Worm (Caenorhabditis elegans) whole organism, L3 larva: ENCODE measurements around the gene ZK892.3.

Experiments used
- R02D3.7 ChIP-seq: fragments of 150-350 bp; optimal IDR thresholded peaks from 2 replicates; lab custom pipeline; 2014; ENCODE audit warnings: missing biosample characterization, missing genetic modification characterization
- ZK546.5 ChIP-seq: sonication (generic microtip); optimal IDR thresholded peaks from 2 replicates; lab custom pipeline; 2017; ENCODE audit warnings: missing biosample characterization, missing genetic modification characterization
- aly-2 ChIP-seq: fragments of 150-350 bp; optimal IDR thresholded peaks from 2 replicates; lab custom pipeline; 2014; ENCODE audit warnings: missing biosample characterization, missing genetic modification characterization
- ama-1 ChIP-seq: fragments of 150-350 bp; optimal IDR thresholded peaks from 2 replicates; lab custom pipeline; 2018
- ceh-28 ChIP-seq: fragments of 150-350 bp; optimal IDR thresholded peaks from 2 replicates; lab custom pipeline; 2014; ENCODE audit warnings: missing biosample characterization, missing genetic modification reagents, missing genetic modification characterization
- ceh-82 ChIP-seq: fragments of 150-350 bp; optimal IDR thresholded peaks from 2 replicates; lab custom pipeline; 2014; ENCODE audit warnings: missing biosample characterization, missing genetic modification characterization
- ceh-9 ChIP-seq: sonication (generic microtip); optimal IDR thresholded peaks from 2 replicates; lab custom pipeline; 2018; ENCODE audit warnings: missing biosample characterization, missing genetic modification characterization
- egl-27 ChIP-seq: sonication (generic microtip); optimal IDR thresholded peaks from 4 replicates; lab custom pipeline; 2017; ENCODE audit warnings: missing biosample characterization, missing genetic modification reagents, missing genetic modification characterization
- egl-5 ChIP-seq: fragments of 150-350 bp; optimal IDR thresholded peaks from 2 replicates; lab custom pipeline; 2017; ENCODE audit warnings: missing biosample characterization, missing genetic modification reagents, missing genetic modification characterization, inconsistent platforms
- elt-1 ChIP-seq: fragments of 150-350 bp; optimal IDR thresholded peaks from 2 replicates; lab custom pipeline; 2014; ENCODE audit warnings: missing biosample characterization, missing genetic modification characterization
- elt-2 ChIP-seq: sonication (generic microtip); optimal IDR thresholded peaks from 2 replicates; lab custom pipeline; 2016; ENCODE audit warnings: missing genetic modification reagents, mild to moderate bottlenecking, missing genetic modification characterization, missing compliant biosample characterization
- elt-3 ChIP-seq, 3 experiments: fragments of 150-350 bp in 1 of 3; sonication (generic microtip) in 2 of 3; optimal IDR thresholded peaks; 2 replicates in 2 of 3; 4 replicates in 1 of 3; lab custom pipeline; 2014 to 2017; ENCODE audit warnings: missing biosample characterization in 3 of 3, missing genetic modification characterization in 3 of 3
- fkh-2 ChIP-seq: fragments of 150-350 bp; optimal IDR thresholded peaks from 2 replicates; lab custom pipeline; 2014; ENCODE audit warnings: missing biosample characterization, missing genetic modification reagents, missing genetic modification characterization
- hmg-11 ChIP-seq: sonication (generic microtip); optimal IDR thresholded peaks from 2 replicates; lab custom pipeline; 2016; ENCODE audit warnings: missing genetic modification characterization, missing compliant biosample characterization
- jun-1 ChIP-seq: fragments of 150-350 bp; optimal IDR thresholded peaks from 2 replicates; lab custom pipeline; 2014; ENCODE audit warnings: missing biosample characterization, missing genetic modification reagents, missing genetic modification characterization
- lin-15B ChIP-seq: fragments of 150-350 bp; optimal IDR thresholded peaks from 2 replicates; lab custom pipeline; 2014; ENCODE audit warnings: missing biosample characterization, missing genetic modification characterization
- lin-39 ChIP-seq: fragments of 150-350 bp; optimal IDR thresholded peaks from 2 replicates; lab custom pipeline; 2018; ENCODE audit warnings: missing biosample characterization, missing genetic modification reagents, missing genetic modification characterization
- lsy-12 ChIP-seq: sonication (generic microtip); optimal IDR thresholded peaks from 2 replicates; lab custom pipeline; 2016; ENCODE audit warnings: mild to moderate bottlenecking, missing genetic modification characterization, missing compliant biosample characterization
- mdl-1 ChIP-seq: fragments of 150-350 bp; optimal IDR thresholded peaks from 2 replicates; lab custom pipeline; 2014; ENCODE audit warnings: missing biosample characterization, missing genetic modification characterization
- mml-1 ChIP-seq: fragments of 150-350 bp; sonication (generic microtip); optimal IDR thresholded peaks from 3 replicates; lab custom pipeline; 2014; ENCODE audit warnings: missing biosample characterization, missing genetic modification characterization
- nfya-1 ChIP-seq: sonication (generic microtip); optimal IDR thresholded peaks from 2 replicates; lab custom pipeline; 2017; ENCODE audit warnings: missing genetic modification characterization, mild to moderate bottlenecking, missing compliant biosample characterization, antibody characterized with exemption, moderate library complexity; ENCODE audit not compliant: insufficient read depth
- nhr-11 ChIP-seq: fragments of 150-350 bp; optimal IDR thresholded peaks from 2 replicates; lab custom pipeline; 2014; ENCODE audit warnings: missing biosample characterization, missing genetic modification characterization
- nhr-12 ChIP-seq: fragments of 150-350 bp; optimal IDR thresholded peaks from 2 replicates; lab custom pipeline; 2014; ENCODE audit warnings: missing biosample characterization, missing genetic modification characterization
- nhr-23 ChIP-seq: fragments of 150-350 bp; optimal IDR thresholded peaks from 2 replicates; lab custom pipeline; 2014; ENCODE audit warnings: missing biosample characterization, missing genetic modification reagents, missing genetic modification characterization
- nhr-237 ChIP-seq: fragments of 150-350 bp; optimal IDR thresholded peaks from 2 replicates; lab custom pipeline; 2014; ENCODE audit warnings: missing biosample characterization, missing genetic modification characterization
- nhr-25 ChIP-seq: sonication (generic microtip); optimal IDR thresholded peaks from 2 replicates; lab custom pipeline; 2017; ENCODE audit warnings: missing biosample characterization, missing genetic modification characterization
- nhr-28 ChIP-seq: fragments of 150-350 bp; optimal IDR thresholded peaks from 2 replicates; lab custom pipeline; 2014; ENCODE audit warnings: missing biosample characterization, missing genetic modification characterization
- nhr-43 ChIP-seq: sonication (generic microtip); optimal IDR thresholded peaks from 2 replicates; lab custom pipeline; 2016; ENCODE audit warnings: mild to moderate bottlenecking, missing genetic modification characterization, missing compliant biosample characterization; ENCODE audit not compliant: poor library complexity, severe bottlenecking
- nhr-67 ChIP-seq: fragments of 150-350 bp; optimal IDR thresholded peaks from 2 replicates; lab custom pipeline; 2014; ENCODE audit warnings: missing biosample characterization, missing genetic modification characterization
- nhr-76 ChIP-seq: fragments of 150-350 bp; sonication (generic microtip); optimal IDR thresholded peaks from 5 replicates; lab custom pipeline; 2014; ENCODE audit warnings: missing biosample characterization, missing genetic modification characterization
- nhr-77 ChIP-seq: fragments of 150-350 bp; optimal IDR thresholded peaks from 2 replicates; lab custom pipeline; 2014; ENCODE audit warnings: missing biosample characterization, missing genetic modification characterization
- pha-4 ChIP-seq: fragments of 150-350 bp; optimal IDR thresholded peaks from 2 replicates; lab custom pipeline; 2014; ENCODE audit warnings: missing biosample characterization, missing genetic modification reagents, missing genetic modification characterization
- pqm-1 ChIP-seq: fragments of 150-350 bp; optimal IDR thresholded peaks from 2 replicates; lab custom pipeline; 2017; ENCODE audit warnings: missing biosample characterization, missing genetic modification characterization, inconsistent platforms
- sea-2 ChIP-seq: fragments of 150-350 bp; sonication (generic microtip); optimal IDR thresholded peaks from 4 replicates; lab custom pipeline; 2014; ENCODE audit warnings: missing biosample characterization, missing genetic modification reagents, missing genetic modification characterization
- skn-1 ChIP-seq: fragments of 150-350 bp; optimal IDR thresholded peaks from 2 replicates; lab custom pipeline; 2014; ENCODE audit warnings: missing biosample characterization, missing genetic modification characterization
- snpc-4 ChIP-seq: fragments of 150-350 bp; optimal IDR thresholded peaks from 2 replicates; lab custom pipeline; 2014; ENCODE audit warnings: missing biosample characterization, missing genetic modification characterization
- tbx-2 ChIP-seq: sonication (generic microtip); optimal IDR thresholded peaks from 2 replicates; lab custom pipeline; 2016; ENCODE audit warnings: mild to moderate bottlenecking, missing genetic modification characterization, missing compliant biosample characterization
- unc-39 ChIP-seq: sonication (generic microtip); optimal IDR thresholded peaks from 4 replicates; lab custom pipeline; 2017; ENCODE audit warnings: missing biosample characterization, missing genetic modification characterization
- unc-62 ChIP-seq: fragments of 150-350 bp; sonication (generic microtip); optimal IDR thresholded peaks from 4 replicates; lab custom pipeline; 2014; ENCODE audit warnings: missing biosample characterization, missing genetic modification reagents, missing genetic modification characterization
- zag-1 ChIP-seq: fragments of 150-350 bp; optimal IDR thresholded peaks from 2 replicates; lab custom pipeline; 2014; ENCODE audit warnings: missing biosample characterization, missing genetic modification characterization
- ztf-11 ChIP-seq: fragments of 150-350 bp; optimal IDR thresholded peaks from 2 replicates; lab custom pipeline; 2014; ENCODE audit warnings: missing biosample characterization, missing genetic modification characterization
- ztf-4 ChIP-seq: fragments of 150-350 bp; optimal IDR thresholded peaks from 2 replicates; lab custom pipeline; 2014; ENCODE audit warnings: missing biosample characterization, missing genetic modification characterization

Gene ZK892.3

ce11 chrII:9974210-9974609 lies 27.4 kb upstream of the ZK892.3 start:
- peak; percentile 80 for TF ChIP-seq elt-1 (tag; lab: Kevin White, UChicago)
- TF ChIP-seq lin-39 (tag; lab: Kevin White, UChicago), result no peak
- TF ChIP-seq egl-5 (tag; lab: Kevin White, UChicago), result no peak
- peak; percentile 48 for TF ChIP-seq ceh-28 (tag; lab: Kevin White, UChicago)
- no peak for TF ChIP-seq ztf-11
- TF ChIP-seq unc-62 (GFP tag; lab: Kevin White, UChicago), result no peak
- peak; percentile 82 for TF ChIP-seq pqm-1 (tag; lab: Kevin White, UChicago)
- TF ChIP-seq elt-2 (tag; lab: Kevin White, UChicago), result peak; percentile 89
- TF ChIP-seq pha-4 (tag; lab: Kevin White, UChicago), result peak; percentile 43
- TF ChIP-seq sea-2, result no peak
- no peak for TF ChIP-seq nhr-76

DNA sequence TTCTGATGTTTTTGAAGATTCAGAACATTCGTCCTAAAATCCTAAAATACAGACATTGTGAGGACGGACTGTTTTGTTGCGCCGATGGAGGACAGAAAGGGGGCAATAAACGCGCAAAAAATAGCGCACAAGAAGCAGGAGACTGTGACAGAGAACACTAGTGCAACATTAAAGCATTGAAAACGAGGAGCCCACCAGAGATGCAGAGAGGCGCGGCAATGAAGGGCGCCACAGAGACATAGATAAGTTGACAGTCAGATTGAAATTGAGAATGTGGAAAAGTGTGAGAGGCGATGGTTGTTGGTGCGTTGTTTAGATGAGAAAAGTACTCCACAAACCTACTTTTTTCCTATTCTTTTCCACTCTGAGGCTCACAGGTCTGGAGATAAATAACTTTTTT lies 26.7 kb upstream of the ZK892.3 start, which contains the start of gene aakg-5:
TSS of gene aakg-5 (minus strand) at position 159 of the 400 bp plus-strand sequence.
- TF ChIP-seq elt-3 (tag; optimal IDR thresholded peaks at IDR 0.05; lab: Kevin White, UChicago) (peak in 1 of 3 experiments; percentile 21), nhr-28 (tag; lab: Kevin White, UChicago) (no peak), elt-1 (tag; lab: Kevin White, UChicago) (peak; percentile 82), nhr-23 (peak; percentile 95), nhr-12 (tag; lab: Kevin White, UChicago) (no peak), fkh-2 (tag; lab: Kevin White, UChicago) (no peak), nfya-1 (tag; lab: Kevin White, UChicago) (peak; percentile 90), nhr-237 (no peak), skn-1 (peak; percentile 57), ama-1 (lab: Kevin White, UChicago) (no peak), snpc-4 (peak; percentile 17), nhr-76 (no peak), pqm-1 (tag; lab: Kevin White, UChicago) (peak; percentile 93), ceh-28 (tag; lab: Kevin White, UChicago) (peak; percentile 77), nhr-77 (tag; lab: Kevin White, UChicago) (no peak), jun-1 (tag; lab: Kevin White, UChicago) (peak; percentile 84), sea-2 (no peak), ztf-11 (no peak), mdl-1 (tag; lab: Kevin White, UChicago) (no peak), lsy-12 (tag; lab: Kevin White, UChicago) (no peak), unc-39 (tag; lab: Kevin White, UChicago) (no peak), unc-62 (GFP tag; lab: Kevin White, UChicago) (peak; percentile 74), pha-4 (tag; lab: Kevin White, UChicago) (peak; percentile 96), nhr-25 (tag; lab: Kevin White, UChicago) (peak; percentile 89), nhr-67 (tag; lab: Kevin White, UChicago) (no peak), elt-2 (tag; lab: Kevin White, UChicago) (peak; percentile 87), lin-39 (tag; lab: Kevin White, UChicago) (peak; percentile 78), R02D3.7 (tag; lab: Kevin White, UChicago) (peak; percentile 53), ceh-9 (no peak), lin-15B (peak; percentile 63), ceh-82 (peak; percentile 18), zag-1 (no peak), nhr-11 (tag; lab: Kevin White, UChicago) (no peak), mml-1 (no peak), ztf-4 (tag; lab: Kevin White, UChicago) (no peak), egl-27 (peak; percentile 56), nhr-43 (tag; lab: Kevin White, UChicago) (peak; percentile 48), tbx-2 (tag; lab: Kevin White, UChicago) (peak; percentile 34), egl-5 (tag; lab: Kevin White, UChicago) (peak; percentile 93), aly-2 (tag; lab: Kevin White, UChicago) (no peak), ZK546.5 (no peak), hmg-11 (tag; lab: Kevin White, UChicago) (peak; percentile 94)
